Worm (Caenorhabditis elegans) whole organism, L2 larva: ENCODE measurements around the gene F13C5.1.

Experiments used
- ceh-82 ChIP-seq: fragments of 150-350 bp; optimal IDR thresholded peaks from 2 replicates; lab custom pipeline; 2014; ENCODE audit warnings: missing biosample characterization, missing genetic modification characterization
- egl-27 ChIP-seq: sonication (generic microtip); optimal IDR thresholded peaks from 3 replicates; lab custom pipeline; 2017; ENCODE audit warnings: missing biosample characterization, missing genetic modification reagents, missing genetic modification characterization
- nhr-23 ChIP-seq: fragments of 150-350 bp; optimal IDR thresholded peaks from 2 replicates; lab custom pipeline; 2014; ENCODE audit warnings: missing biosample characterization, missing genetic modification reagents, missing genetic modification characterization
- nhr-237 ChIP-seq: fragments of 150-350 bp; optimal IDR thresholded peaks from 2 replicates; lab custom pipeline; 2014; ENCODE audit warnings: missing biosample characterization, missing genetic modification characterization
- snpc-4 ChIP-seq: fragments of 150-350 bp; optimal IDR thresholded peaks from 2 replicates; lab custom pipeline; 2014; ENCODE audit warnings: missing biosample characterization, missing genetic modification characterization
- unc-62 ChIP-seq: fragments of 150-350 bp; optimal IDR thresholded peaks from 2 replicates; lab custom pipeline; 2014; ENCODE audit warnings: missing biosample characterization, missing genetic modification reagents, missing genetic modification characterization

- no peak for TF ChIP-seq nhr-237
- TF ChIP-seq unc-62 (GFP tag; lab: Kevin White, UChicago): no peak
- TF ChIP-seq snpc-4: no peak
- no peak for TF ChIP-seq egl-27
- TF ChIP-seq nhr-23: no peak
- no peak for TF ChIP-seq ceh-82 (tag; lab: Kevin White, UChicago)
Observed at ce11 chrX:651616-652015, 49.7 kb downstream of the F13C5.1 start.
